Fruit fly (Drosophila melanogaster): ENCODE measurements around the gene Tob.

dm6 chrX:16100726-16101351 lies 9.5 kb upstream of the Tob start:
- no peak for TF ChIP-seq Sin3A (optimal IDR thresholded peaks at IDR 0.05)
- TF ChIP-seq Myc (optimal IDR thresholded peaks at IDR 0.05), result no peak
- no peak for TF ChIP-seq psq (optimal IDR thresholded peaks at IDR 0.05)
- TF ChIP-seq insv (optimal IDR thresholded peaks at IDR 0.05), result no peak

Measured in Kc167 (cell line).